Worm (Caenorhabditis elegans): ENCODE data around the gene adal-1.

adal-1 gene

DNA sequence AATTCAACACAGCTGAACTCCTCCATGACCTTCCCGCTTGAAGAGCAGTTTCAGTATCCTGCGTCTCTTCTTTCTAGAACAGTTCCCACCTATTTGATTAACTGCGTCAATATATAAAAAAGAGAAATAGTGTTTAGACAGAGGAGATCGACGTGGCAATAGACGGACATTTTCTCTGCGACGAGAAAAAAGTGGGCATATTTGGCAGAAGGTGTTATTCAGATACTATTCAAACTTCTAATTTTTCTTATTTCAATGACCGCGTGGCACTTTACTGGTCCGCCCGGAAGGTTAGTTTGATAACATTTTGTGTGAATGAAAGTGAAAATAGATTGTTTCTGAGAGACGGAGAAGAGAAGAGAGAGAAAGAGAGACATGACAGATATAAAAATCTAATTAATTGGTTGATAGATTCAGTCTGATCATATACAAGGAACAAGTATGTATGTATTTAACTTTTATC, 45.5 kb downstream of the adal-1 start, which contains the start of gene tbc-6:
tbc-6 (plus strand) TSS at position 208 of the 463 bp plus-strand sequence.
- TF ChIP-seq fos-1 (tag; optimal IDR thresholded peaks at IDR 0.05) (no peak), nhr-43 (tag; optimal IDR thresholded peaks at IDR 0.05; ENCODE audit: poor library complexity, severe bottlenecking) (peak; percentile 81), jun-1 (tag; optimal IDR thresholded peaks at IDR 0.05) (peak; percentile 90), sea-2 (GFP tag; optimal IDR thresholded peaks at IDR 0.05) (no peak), eor-1 (tag; optimal IDR thresholded peaks at IDR 0.05) (no peak), elt-3 (tag; optimal IDR thresholded peaks at IDR 0.05) (peak in 2 of 3 experiments; percentile 7 to 33), ztf-4 (tag; optimal IDR thresholded peaks at IDR 0.05) (no peak), R02D3.7 (tag; optimal IDR thresholded peaks at IDR 0.05) (peak; percentile 64), nhr-23 (tag; optimal IDR thresholded peaks at IDR 0.05) (peak; percentile 84), nfya-1 (tag; optimal IDR thresholded peaks at IDR 0.05; ENCODE audit: insufficient read depth) (peak; percentile 30), pqm-1 (tag; optimal IDR thresholded peaks at IDR 0.05) (peak; percentile 27), unc-39 (tag; optimal IDR thresholded peaks at IDR 0.05) (no peak), nhr-25 (tag; optimal IDR thresholded peaks at IDR 0.05) (peak; percentile 66), pha-4 (tag; optimal IDR thresholded peaks at IDR 0.05) (peak; percentile 78), elt-2 (tag; optimal IDR thresholded peaks at IDR 0.05) (peak; percentile 53), aly-2 (tag; optimal IDR thresholded peaks at IDR 0.05) (peak; percentile 55), ceh-28 (tag; optimal IDR thresholded peaks at IDR 0.05) (peak; percentile 34), mdl-1 (tag; optimal IDR thresholded peaks at IDR 0.05) (peak; percentile 22), egl-27 (tag; optimal IDR thresholded peaks at IDR 0.05) (peak; percentile 61), ama-1 (optimal IDR thresholded peaks at IDR 0.05) (no peak)

- no peak for TF ChIP-seq lsy-12 (tag; optimal IDR thresholded peaks at IDR 0.05)
- TF ChIP-seq snpc-4 (tag; optimal IDR thresholded peaks at IDR 0.05) = no peak
- TF ChIP-seq egl-27 (tag; optimal IDR thresholded peaks at IDR 0.05) = no peak
- TF ChIP-seq elt-2 (tag; optimal IDR thresholded peaks at IDR 0.05) = no peak
- TF ChIP-seq pha-4 (tag; optimal IDR thresholded peaks at IDR 0.05) = no peak
- TF ChIP-seq ceh-28 (tag; optimal IDR thresholded peaks at IDR 0.05) = no peak
- no peak for TF ChIP-seq unc-62 (GFP tag; optimal IDR thresholded peaks at IDR 0.05)
- TF ChIP-seq ceh-16 (tag; optimal IDR thresholded peaks at IDR 0.05) = no peak
Observed at ce11 chrII:6846723-6847122, 46.7 kb downstream of the adal-1 start.

- peak; percentile 39 for TF ChIP-seq elt-2 (tag; optimal IDR thresholded peaks at IDR 0.05)
- no peak for TF ChIP-seq lsy-12 (tag; optimal IDR thresholded peaks at IDR 0.05)
Observed at ce11 chrII:6845006-6845459, 48.4 kb downstream of the adal-1 start.

DNA sequence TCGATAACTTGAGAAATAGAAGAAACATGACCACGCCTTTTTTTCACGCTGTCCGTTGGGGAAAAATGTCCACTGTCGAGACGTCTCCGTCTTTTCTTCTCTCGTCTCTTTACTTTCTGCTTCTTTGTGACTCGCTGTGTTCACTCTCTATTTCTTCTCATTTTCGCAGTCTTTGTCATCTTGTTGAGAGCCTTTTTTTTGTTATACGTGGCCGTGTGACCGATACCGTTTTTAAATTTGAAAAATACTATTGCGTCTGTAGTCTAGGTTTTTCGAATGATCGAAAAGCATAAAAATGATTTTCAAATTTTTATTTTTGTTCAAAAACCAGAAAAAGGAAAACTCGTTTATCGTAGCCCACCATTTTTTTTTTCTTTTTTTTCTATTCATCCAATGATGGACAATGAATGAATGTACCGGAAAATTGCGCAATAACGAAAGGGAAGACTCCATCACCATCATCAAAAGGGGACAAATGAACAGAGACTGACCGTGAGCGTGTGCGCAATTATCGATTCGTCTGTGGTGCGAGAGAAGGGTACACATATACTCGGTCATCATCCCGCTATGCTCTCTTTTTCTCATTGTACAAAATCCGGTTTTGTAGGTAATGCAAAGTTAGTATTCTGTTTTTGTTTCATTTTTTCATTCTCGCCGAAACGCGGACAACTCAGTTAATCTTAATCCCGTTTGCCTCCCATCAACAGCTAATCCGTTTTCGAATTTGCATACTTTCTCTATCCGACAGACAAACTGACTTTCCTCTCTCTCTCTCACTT, 49.0 kb downstream of the adal-1 start:
- TF ChIP-seq pqm-1 (tag; optimal IDR thresholded peaks at IDR 0.05) (no peak), snpc-4 (tag; optimal IDR thresholded peaks at IDR 0.05) (no peak), egl-27 (tag; optimal IDR thresholded peaks at IDR 0.05) (no peak), tbx-2 (tag; optimal IDR thresholded peaks at IDR 0.05) (no peak), pha-4 (tag; optimal IDR thresholded peaks at IDR 0.05) (peak; percentile 69), nhr-77 (tag; optimal IDR thresholded peaks at IDR 0.05) (no peak), ceh-16 (tag; optimal IDR thresholded peaks at IDR 0.05) (no peak), nhr-25 (tag; optimal IDR thresholded peaks at IDR 0.05) (no peak), lsy-12 (tag; optimal IDR thresholded peaks at IDR 0.05) (no peak), nhr-11 (tag; optimal IDR thresholded peaks at IDR 0.05) (no peak), elt-1 (tag; optimal IDR thresholded peaks at IDR 0.05) (no peak), nhr-23 (tag; optimal IDR thresholded peaks at IDR 0.05) (peak; percentile 41), hmg-11 (tag; optimal IDR thresholded peaks at IDR 0.05) (no peak), nfya-1 (tag; optimal IDR thresholded peaks at IDR 0.05; ENCODE audit: insufficient read depth) (peak; percentile 17), elt-2 (tag; optimal IDR thresholded peaks at IDR 0.05) (no peak), ceh-9 (tag; optimal IDR thresholded peaks at IDR 0.05) (no peak), skn-1 (tag; optimal IDR thresholded peaks at IDR 0.05) (no peak), ztf-11 (tag; optimal IDR thresholded peaks at IDR 0.05) (no peak), nhr-67 (tag; optimal IDR thresholded peaks at IDR 0.05) (no peak), egl-5 (tag; optimal IDR thresholded peaks at IDR 0.05) (no peak), nhr-237 (tag; optimal IDR thresholded peaks at IDR 0.05) (no peak), nhr-76 (tag; optimal IDR thresholded peaks at IDR 0.05) (no peak), ceh-82 (tag; optimal IDR thresholded peaks at IDR 0.05) (no peak), aly-2 (tag; optimal IDR thresholded peaks at IDR 0.05) (no peak), unc-39 (tag; optimal IDR thresholded peaks at IDR 0.05) (no peak)

Measured in whole organism, L3 larva.